Worm (Caenorhabditis elegans): Measurements from ENCODE around the gene srbc-58.
"Not testable (repeated sequence)": the region's sequence is repeated elsewhere in the genome, so short reads cannot be mapped to it uniquely, and the experiment has no call there.

Gene srbc-58

ce11 chrV:814716-815115 is 39.9 kb downstream of the srbc-58 start, which contains the start of gene R13D11.3:
R13D11.3 (plus strand) TSS chrV:815016.
- no peak for TF ChIP-seq lin-15B (tag; optimal IDR thresholded peaks at IDR 0.05)
- no peak for TF ChIP-seq alr-1 (tag; optimal IDR thresholded peaks at IDR 0.05; ENCODE audit: borderline replicate concordance)
- no peak for TF ChIP-seq nhr-84 (tag; optimal IDR thresholded peaks at IDR 0.05)
- no peak for TF ChIP-seq ama-1 (optimal IDR thresholded peaks at IDR 0.05)
- TF ChIP-seq nhr-47 (tag; optimal IDR thresholded peaks at IDR 0.05), result no peak
- TF ChIP-seq pqm-1 (tag; optimal IDR thresholded peaks at IDR 0.05), result no peak
- TF ChIP-seq ztf-4 (tag; optimal IDR thresholded peaks at IDR 0.05), result no peak
- no peak for TF ChIP-seq unc-86 (tag; optimal IDR thresholded peaks at IDR 0.05)
- no peak for TF ChIP-seq fkh-10 (GFP tag; optimal IDR thresholded peaks at IDR 0.05)
- no peak for TF ChIP-seq nhr-71 (tag; optimal IDR thresholded peaks at IDR 0.05)
- TF ChIP-seq zip-4 (GFP tag; optimal IDR thresholded peaks at IDR 0.05), result no peak
- TF ChIP-seq mab-9 (GFP tag; IDR thresholded peaks at IDR 0.05), result no peak
- TF ChIP-seq ets-5 (GFP tag; IDR thresholded peaks at IDR 0.05), result no peak
- TF ChIP-seq nhr-11 (tag; optimal IDR thresholded peaks at IDR 0.05), result no peak
- no peak for TF ChIP-seq aha-1 (tag; optimal IDR thresholded peaks at IDR 0.05)

- TF ChIP-seq nhr-12 (tag; optimal IDR thresholded peaks at IDR 0.05) (no peak), unc-98 (GFP tag; IDR thresholded peaks at IDR 0.05) (no peak), Y116A8C.19 (tag; optimal IDR thresholded peaks at IDR 0.05; ENCODE audit: borderline replicate concordance) (no peak), tbx-2 (tag; optimal IDR thresholded peaks at IDR 0.05) (no peak), lin-15B (tag; optimal IDR thresholded peaks at IDR 0.05) (no peak), elt-3 (tag; optimal IDR thresholded peaks at IDR 0.05) (no peak), lin-13 (GFP tag; optimal IDR thresholded peaks at IDR 0.05) (no peak), mef-2 (tag; optimal IDR thresholded peaks at IDR 0.05) (no peak)
Measured at ce11 chrV:817182-817581, 42.4 kb downstream of the srbc-58 start, which contains the start of gene R13D11.1. R13D11.1 (plus strand) TSS chrV:817482.

ce11 chrV:820629-821028 is 45.8 kb downstream of the srbc-58 start, which contains the start of gene srx-32:
srx-32 (minus strand) TSS chrV:820729.
- not testable (repeated sequence) for TF ChIP-seq nhr-12 (tag; optimal IDR thresholded peaks at IDR 0.05); ceh-88 (GFP tag; IDR thresholded peaks at IDR 0.05); efl-3 (GFP tag; optimal IDR thresholded peaks at IDR 0.05)

- TF ChIP-seq hpl-2 (GFP tag; optimal IDR thresholded peaks at IDR 0.05); mef-2 (tag; optimal IDR thresholded peaks at IDR 0.05); zag-1 (tag; optimal IDR thresholded peaks at IDR 0.05): not testable (repeated sequence)
Measured at ce11 chrV:822922-823321, 48.1 kb downstream of the srbc-58 start, which contains the start of gene srx-31. srx-31 (minus strand) TSS chrV:823022.

ce11 chrV:826097-826496 is 51.3 kb downstream of the srbc-58 start, which contains the start of gene F41H8.2:
F41H8.2 (plus strand) TSS chrV:826397.
- TF ChIP-seq dpl-1 (GFP tag; optimal IDR thresholded peaks at IDR 0.05) (no peak), zip-4 (GFP tag; optimal IDR thresholded peaks at IDR 0.05) (no peak), nhr-12 (tag; optimal IDR thresholded peaks at IDR 0.05) (no peak), snpc-4 (tag; optimal IDR thresholded peaks at IDR 0.05) (no peak), aly-2 (tag; optimal IDR thresholded peaks at IDR 0.05) (no peak), nhr-90 (tag; optimal IDR thresholded peaks at IDR 0.05; ENCODE audit: poor library complexity) (no peak), egl-27 (tag; optimal IDR thresholded peaks at IDR 0.05) (no peak), isw-1 (GFP tag; IDR thresholded peaks at IDR 0.05) (no peak), pqm-1 (tag; optimal IDR thresholded peaks at IDR 0.05) (no peak), irx-1 (tag; optimal IDR thresholded peaks at IDR 0.05) (no peak), ces-1 (GFP tag; optimal IDR thresholded peaks at IDR 0.05) (no peak), sup-37 (GFP tag; optimal IDR thresholded peaks at IDR 0.05) (no peak), unc-98 (GFP tag; IDR thresholded peaks at IDR 0.05) (no peak), skn-1 (tag; optimal IDR thresholded peaks at IDR 0.05) (no peak), mef-2 (tag; optimal IDR thresholded peaks at IDR 0.05) (no peak), unc-130 (tag; optimal IDR thresholded peaks at IDR 0.05) (no peak), lin-13 (GFP tag; optimal IDR thresholded peaks at IDR 0.05) (no peak), hlh-17 (GFP tag; optimal IDR thresholded peaks at IDR 0.05; ENCODE audit: borderline replicate concordance) (no peak), lin-14 (GFP tag; optimal IDR thresholded peaks at IDR 0.05) (no peak)
